Fruit fly (Drosophila melanogaster) whole organism, adult: ENCODE measurements around the gene CG32638.

Experiments
- CG11617 ChIP-seq: fragments of 200-800 bp; sonication (Bioruptor generic); optimal IDR thresholded peaks from 2 replicates; lab custom pipeline; 2017; ENCODE audit warnings: mild to moderate bottlenecking, missing biosample characterization, missing genetic modification reagents, missing genetic modification characterization
- CG14711 ChIP-seq: fragments of 200-800 bp; sonication (Bioruptor generic); optimal IDR thresholded peaks from 2 replicates; lab custom pipeline; 2018; ENCODE audit warnings: missing biosample characterization, mild to moderate bottlenecking, missing genetic modification characterization, moderate library complexity
- CG5204 ChIP-seq: fragments of 200-800 bp; sonication (Bioruptor generic); optimal IDR thresholded peaks from 2 replicates; lab custom pipeline; 2016; ENCODE audit warnings: missing biosample characterization, missing genetic modification characterization
- Mnt ChIP-seq: fragments of 200-800 bp; sonication (Bioruptor generic); optimal IDR thresholded peaks from 2 replicates; lab custom pipeline; 2016; ENCODE audit warnings: missing biosample characterization, mild to moderate bottlenecking, missing genetic modification characterization
- cic ChIP-seq: fragments of 200-800 bp; sonication (Bioruptor generic); optimal IDR thresholded peaks from 2 replicates; lab custom pipeline; 2017; ENCODE audit warnings: missing biosample characterization, mild to moderate bottlenecking, missing genetic modification characterization, moderate library complexity
- cnc ChIP-seq, 2 experiments: fragments of >200 bp; optimal IDR thresholded peaks; 2 replicates each; lab custom pipeline; 2017
- toe ChIP-seq: fragments of 200-800 bp; sonication (Bioruptor generic); optimal IDR thresholded peaks from 2 replicates; lab custom pipeline; 2016; ENCODE audit warnings: missing biosample characterization, missing genetic modification characterization

- TF ChIP-seq toe (GFP tag; lab: Kevin White, UChicago) (no peak), CG5204 (GFP tag; lab: Kevin White, UChicago) (no peak), cnc (optimal IDR thresholded peaks at IDR 0.05; lab: Kevin White, UChicago) (no peak), cic (GFP tag; lab: Kevin White, UChicago) (no peak), Mnt (GFP tag; lab: Kevin White, UChicago) (no peak), CG14711 (tag; lab: Kevin White, UChicago) (no peak), CG11617 (GFP tag; lab: Kevin White, UChicago) (no peak)
Measured at dm6 chrX:13143100-13143499, 14.5 kb upstream of the CG32638 start.
